Fruit fly (Drosophila melanogaster): ENCODE results near the gene EMC1.

The EMC1 gene

dm6 chr3R:7892246-7893000, 14.7 kb downstream of the EMC1 start (continued):
- TF ChIP-seq NfI (GFP tag; optimal IDR thresholded peaks at IDR 0.05) = peak; percentile 26
- TF ChIP-seq CG31365 (tag; optimal IDR thresholded peaks at IDR 0.05) = no peak
- no peak for TF ChIP-seq CG4360 (GFP tag; IDR thresholded peaks at IDR 0.05)
- no peak for TF ChIP-seq CG11398 (GFP tag; optimal IDR thresholded peaks at IDR 0.05)
- no peak for TF ChIP-seq zfh1 (GFP tag; IDR thresholded peaks at IDR 0.05)
- TF ChIP-seq kni (GFP tag; optimal IDR thresholded peaks at IDR 0.05) = no peak
- no peak for TF ChIP-seq D19A (tag; optimal IDR thresholded peaks at IDR 0.05)
- TF ChIP-seq CG3163 (GFP tag; optimal IDR thresholded peaks at IDR 0.05) = no peak
- TF ChIP-seq unc-4 (GFP tag; IDR thresholded peaks at IDR 0.05; ENCODE audit: partially characterized antibody) = no peak
- TF ChIP-seq CG12744 (GFP tag; optimal IDR thresholded peaks at IDR 0.05) = no peak
- no peak for TF ChIP-seq Max (GFP tag; optimal IDR thresholded peaks at IDR 0.05)
- TF ChIP-seq sob (GFP tag; IDR thresholded peaks at IDR 0.05) = peak; percentile 69; the same call in 1 of the 2 replicates
- TF ChIP-seq zfh2 (GFP tag; optimal IDR thresholded peaks at IDR 0.05) = peak; percentile 47
- TF ChIP-seq CG6765 (GFP tag; optimal IDR thresholded peaks at IDR 0.05) = peak; percentile 24
- peak; percentile 58; the same call in 2 of the 3 replicates for TF ChIP-seq CG11560 (tag; IDR thresholded peaks at IDR 0.05)
- TF ChIP-seq Fer3 (tag; optimal IDR thresholded peaks at IDR 0.05) = peak; percentile 37
- no peak for TF ChIP-seq pum (GFP tag; optimal IDR thresholded peaks at IDR 0.05)
- TF ChIP-seq Nf-YC (tag; optimal IDR thresholded peaks at IDR 0.05) = no peak
- peak; percentile 55 for TF ChIP-seq caup (GFP tag; optimal IDR thresholded peaks at IDR 0.05; ENCODE audit: severe bottlenecking)
- no peak for TF ChIP-seq oc (tag; optimal IDR thresholded peaks at IDR 0.05)
- no peak for TF ChIP-seq hkb (optimal IDR thresholded peaks at IDR 0.05)
- TF ChIP-seq hkb (GFP tag; IDR thresholded peaks at IDR 0.05) = peak; percentile 51
- no peak for TF ChIP-seq Sin3A (optimal IDR thresholded peaks at IDR 0.05)
- TF ChIP-seq fd96Cb (tag; optimal IDR thresholded peaks at IDR 0.05) = no peak
- peak; percentile 9; the same call in 1 of the 2 replicates for TF ChIP-seq CG4730 (GFP tag; IDR thresholded peaks at IDR 0.05)
- no peak for TF ChIP-seq crol (GFP tag; IDR thresholded peaks at IDR 0.05)
- peak; percentile 35 for TF ChIP-seq exex (tag; optimal IDR thresholded peaks at IDR 0.05)
- peak; percentile 50 for TF ChIP-seq CG3281 (GFP tag; optimal IDR thresholded peaks at IDR 0.05)
- no peak for TF ChIP-seq her (GFP tag; optimal IDR thresholded peaks at IDR 0.05)
- TF ChIP-seq tap (tag; optimal IDR thresholded peaks at IDR 0.05) = peak; percentile 56
- no peak for TF ChIP-seq CG17612 (GFP tag; IDR thresholded peaks at IDR 0.05)
- TF ChIP-seq bab2 (GFP tag; optimal IDR thresholded peaks at IDR 0.05) = no peak
- peak; percentile 94 for TF ChIP-seq Deaf1 (tag; optimal IDR thresholded peaks at IDR 0.05)
- TF ChIP-seq pita (GFP tag; optimal IDR thresholded peaks at IDR 0.05) = no peak
- no peak for TF ChIP-seq Opbp (GFP tag; IDR thresholded peaks at IDR 0.05; ENCODE audit: partially characterized antibody)
- no peak for TF ChIP-seq amos (GFP tag; IDR thresholded peaks at IDR 0.05; ENCODE audit: partially characterized antibody)
- TF ChIP-seq CG13123 (GFP tag; optimal IDR thresholded peaks at IDR 0.05) = no peak
- no peak for TF ChIP-seq CG10959 (GFP tag; IDR thresholded peaks at IDR 0.05)
- TF ChIP-seq ro (GFP tag; IDR thresholded peaks at IDR 0.05) = no peak
- peak; percentile 36; the same call in 1 of the 2 replicates for TF ChIP-seq CG31224 (GFP tag; IDR thresholded peaks at IDR 0.05)
- no peak for TF ChIP-seq CG18011 (GFP tag; optimal IDR thresholded peaks at IDR 0.05)
- TF ChIP-seq bbx (GFP tag; IDR thresholded peaks at IDR 0.05; ENCODE audit: partially characterized antibody) = no peak
- TF ChIP-seq Kr (GFP tag; optimal IDR thresholded peaks at IDR 0.05) = no peak
- TF ChIP-seq CG10147 (GFP tag; optimal IDR thresholded peaks at IDR 0.05) = peak; percentile 57
- peak; percentile 59; the same call in 2 of the 3 replicates for TF ChIP-seq H15 (GFP tag; IDR thresholded peaks at IDR 0.05)
- no peak for TF ChIP-seq nerfin-1 (tag; optimal IDR thresholded peaks at IDR 0.05)
- TF ChIP-seq wdn (GFP tag; IDR thresholded peaks at IDR 0.05) = 0 out of 2 replicates have a peak, but pooled peaks have one; percentile 10
- no peak for TF ChIP-seq ewg (GFP tag; optimal IDR thresholded peaks at IDR 0.05)
- no peak for TF ChIP-seq CG17829 (tag; optimal IDR thresholded peaks at IDR 0.05)
- TF ChIP-seq CG4404 (GFP tag; IDR thresholded peaks at IDR 0.05) = no peak

Data from whole organism, embryonic.